Worm (Caenorhabditis elegans) whole organism, dauer: ENCODE results near the gene cwn-1.

ENCODE experiments used
- unc-62 ChIP-seq: sonication (generic microtip); optimal IDR thresholded peaks from 2 replicates; lab custom pipeline; 2017; ENCODE audit warnings: missing biosample characterization, missing genetic modification reagents, missing genetic modification characterization

cwn-1 gene

DNA sequence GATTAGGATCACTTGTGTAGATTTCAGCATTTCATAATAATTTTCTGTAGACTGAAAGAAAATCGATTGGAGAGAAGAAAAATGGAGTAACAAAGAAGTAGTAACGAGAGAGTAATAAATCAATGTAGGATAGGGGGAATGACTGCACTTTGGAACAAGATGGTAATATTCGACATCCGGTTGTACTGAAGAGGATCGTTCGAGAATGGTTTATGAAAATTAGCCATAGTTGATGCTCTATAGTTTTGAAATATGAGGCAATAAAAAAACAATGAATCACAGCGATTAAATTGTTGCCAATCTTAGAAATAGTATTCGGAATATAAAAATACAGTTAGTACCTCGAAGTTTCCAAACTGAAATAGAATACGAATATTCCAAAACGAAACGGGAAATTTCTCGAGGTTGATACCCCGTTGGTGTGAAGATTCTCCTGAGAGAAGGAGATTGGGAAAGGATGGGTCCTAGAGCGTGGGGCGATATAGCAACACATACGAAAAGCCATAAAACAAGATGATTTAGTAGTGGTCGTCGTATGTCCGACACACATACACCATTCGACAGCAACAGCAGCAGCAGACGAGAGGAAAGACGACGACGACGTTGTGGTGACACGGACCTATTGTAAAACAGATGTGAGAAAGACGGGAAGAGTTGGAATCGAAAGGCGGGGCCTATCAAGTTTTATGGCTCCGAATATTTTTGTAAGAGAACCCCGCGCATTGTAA lies at the start of gene cwn-1:
Gene cwn-1 (minus strand): TSS at position 51 of the 728 bp plus-strand sequence.
- TF ChIP-seq unc-62 = no peak

DNA sequence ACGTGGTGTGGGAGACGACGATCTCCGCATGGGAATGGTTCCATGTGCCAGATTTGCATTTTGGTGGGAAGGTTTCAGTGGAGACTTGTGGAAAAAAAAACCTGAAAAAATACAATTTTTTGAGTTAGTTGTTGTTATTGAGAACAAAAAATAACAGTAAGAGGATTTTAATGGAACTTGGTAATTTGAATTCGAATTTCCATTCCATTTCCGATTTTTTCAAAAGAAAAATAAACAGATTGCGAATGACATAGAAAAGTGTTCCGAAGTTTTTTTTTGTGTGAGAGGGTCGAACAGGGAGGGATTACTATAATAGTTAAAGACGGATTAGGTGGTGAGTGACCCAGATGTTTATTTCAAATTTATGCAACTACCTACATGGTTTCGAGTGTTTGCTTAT lies 45.6 kb upstream of the cwn-1 start, which contains the start of gene T01D1.4:
Gene T01D1.4 (minus strand): TSS at position 101 of the 400 bp plus-strand sequence.
- TF ChIP-seq unc-62 = no peak

DNA sequence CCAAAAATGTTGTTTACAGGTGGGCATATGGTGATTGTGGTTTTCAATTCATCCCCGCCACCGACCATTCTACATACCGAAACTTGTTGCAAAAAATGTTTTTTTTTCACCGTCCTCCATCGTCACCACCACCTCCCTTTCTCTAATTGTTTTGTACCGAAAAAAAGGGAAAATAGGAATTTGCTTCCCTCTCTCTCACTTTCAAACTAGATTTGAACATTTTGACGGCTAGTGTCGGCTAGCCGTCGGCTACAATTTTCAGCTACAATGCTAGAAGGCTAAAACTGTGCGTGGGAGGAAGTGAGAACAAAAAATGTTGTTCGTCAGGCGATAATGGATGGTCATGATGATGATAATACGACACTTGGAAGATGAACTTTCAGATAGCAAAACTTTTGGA lies 44.7 kb upstream of the cwn-1 start:
- no peak for TF ChIP-seq unc-62

DNA sequence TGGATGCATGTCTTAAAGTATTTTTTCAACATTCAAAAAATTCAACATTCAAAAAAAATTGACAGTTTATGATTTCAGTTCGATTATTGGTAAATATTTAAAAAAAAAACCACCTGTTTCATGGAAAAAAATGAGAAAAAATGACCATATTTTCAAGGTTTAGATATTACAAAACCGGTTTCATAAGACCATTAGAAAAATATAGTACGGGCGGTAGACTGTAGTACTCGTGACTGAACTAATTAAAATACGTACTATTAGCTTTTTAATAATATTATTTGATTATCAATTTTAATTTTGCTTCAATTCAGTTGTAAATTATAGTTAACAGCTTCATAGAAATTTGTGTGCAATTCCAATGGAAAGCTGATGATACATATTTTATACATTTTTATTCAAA lies 43.2 kb upstream of the cwn-1 start:
- TF ChIP-seq unc-62 = no peak

DNA sequence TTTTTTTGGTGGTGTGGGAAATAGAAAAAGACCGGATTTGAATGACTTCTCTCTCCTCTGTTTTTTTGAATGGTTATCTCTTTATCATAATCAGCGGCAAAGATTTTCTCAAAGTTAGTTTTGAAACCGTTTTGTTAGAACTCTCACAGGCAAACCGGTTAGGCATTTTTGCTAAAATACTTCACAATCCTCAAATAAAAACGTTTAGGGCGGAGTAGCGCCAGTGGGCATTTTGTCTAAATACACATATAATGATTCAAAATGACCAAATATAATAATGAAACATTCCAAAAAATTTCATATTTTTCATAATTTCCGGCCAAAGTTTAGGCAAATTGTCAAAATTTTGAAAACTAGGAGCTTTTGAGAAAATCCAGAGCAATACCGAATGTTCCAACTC lies 42.5 kb upstream of the cwn-1 start, which contains the start of gene T01D1.3:
Gene T01D1.3 (minus strand): TSS at position 101 of the 400 bp plus-strand sequence.
- no peak for TF ChIP-seq unc-62

DNA sequence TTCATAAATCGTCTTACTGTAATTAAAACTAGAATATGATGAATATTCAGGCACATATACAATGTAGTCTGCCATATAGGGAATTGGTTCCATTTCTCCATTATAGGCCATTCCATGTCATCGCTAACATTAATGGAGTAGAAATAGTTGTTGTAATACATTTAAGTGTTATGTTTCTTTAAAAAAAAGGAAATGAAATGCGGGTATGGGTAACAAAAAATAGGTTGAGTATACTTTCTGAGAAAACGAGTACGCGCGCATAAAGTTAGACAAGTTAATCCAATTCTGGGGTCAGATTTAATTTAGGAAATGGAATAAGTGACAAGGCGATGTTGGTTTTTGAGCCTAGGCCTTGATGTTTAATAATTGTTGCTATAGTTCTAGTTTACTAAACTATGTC lies 40.3 kb upstream of the cwn-1 start, which contains the start of gene T01D1.7:
Gene T01D1.7 (minus strand): TSS at position 101 of the 400 bp plus-strand sequence.
- TF ChIP-seq unc-62 = no peak

DNA sequence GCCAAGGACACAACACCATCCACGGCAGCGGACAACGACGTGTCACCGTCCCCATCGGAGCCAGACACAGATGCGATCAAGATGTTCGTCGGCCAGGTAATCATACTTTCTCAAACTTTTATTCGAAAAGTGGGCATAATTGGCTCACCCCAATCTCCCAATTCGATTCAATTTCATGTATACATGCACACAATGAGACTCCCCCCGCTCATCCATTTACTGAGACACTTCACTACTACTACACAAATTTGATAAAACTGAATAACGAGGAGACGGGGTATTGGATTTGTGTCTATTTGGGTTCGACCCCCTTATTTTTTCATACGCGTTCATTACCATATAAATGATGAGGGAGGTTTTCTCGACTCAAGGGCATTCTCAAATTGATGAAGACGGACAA lies 29.8 kb upstream of the cwn-1 start:
- TF ChIP-seq unc-62 = no peak

DNA sequence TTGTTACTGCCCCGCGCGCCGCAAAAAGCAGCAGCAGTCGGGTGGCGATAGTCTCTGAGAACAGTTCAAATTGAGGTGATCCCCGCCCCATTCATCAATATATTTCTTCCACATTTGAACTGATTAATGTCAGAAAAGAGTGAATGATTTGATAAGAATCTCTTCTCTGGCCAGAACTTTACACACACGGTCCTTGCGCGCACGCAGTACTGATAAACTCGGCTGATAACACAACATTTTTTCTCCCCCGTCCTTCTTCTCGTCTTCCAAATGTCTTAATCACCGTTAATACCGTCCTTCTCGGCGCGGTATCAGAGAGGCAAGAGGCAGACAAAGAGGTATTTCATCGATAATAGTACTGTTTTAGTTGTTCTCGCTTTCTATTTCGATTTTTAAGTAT lies 28.8 kb upstream of the cwn-1 start, which contains the start of gene etr-1:
Gene etr-1 (plus strand): TSS at position 193 of the 400 bp plus-strand sequence.
- TF ChIP-seq unc-62 = no peak

DNA sequence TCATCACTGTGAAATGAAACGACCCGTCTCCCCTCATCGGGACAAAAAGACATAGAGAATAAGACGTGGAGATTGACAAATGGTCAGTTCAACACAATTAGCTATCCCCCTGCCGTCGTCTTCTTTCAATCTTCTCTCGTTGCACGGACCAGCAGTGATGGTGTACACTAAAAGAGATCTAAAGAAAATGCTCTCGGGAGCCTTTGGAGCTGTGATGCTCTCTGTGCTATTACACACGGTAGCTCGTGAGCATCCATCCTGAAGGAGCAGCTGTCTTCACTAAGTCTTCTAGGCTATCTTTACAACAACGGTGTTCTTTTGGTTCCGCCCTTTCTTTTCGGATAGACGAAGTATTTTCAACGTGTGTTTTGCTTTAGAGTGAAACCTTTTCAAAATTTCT lies 27.9 kb upstream of the cwn-1 start:
- no peak for TF ChIP-seq unc-62

DNA sequence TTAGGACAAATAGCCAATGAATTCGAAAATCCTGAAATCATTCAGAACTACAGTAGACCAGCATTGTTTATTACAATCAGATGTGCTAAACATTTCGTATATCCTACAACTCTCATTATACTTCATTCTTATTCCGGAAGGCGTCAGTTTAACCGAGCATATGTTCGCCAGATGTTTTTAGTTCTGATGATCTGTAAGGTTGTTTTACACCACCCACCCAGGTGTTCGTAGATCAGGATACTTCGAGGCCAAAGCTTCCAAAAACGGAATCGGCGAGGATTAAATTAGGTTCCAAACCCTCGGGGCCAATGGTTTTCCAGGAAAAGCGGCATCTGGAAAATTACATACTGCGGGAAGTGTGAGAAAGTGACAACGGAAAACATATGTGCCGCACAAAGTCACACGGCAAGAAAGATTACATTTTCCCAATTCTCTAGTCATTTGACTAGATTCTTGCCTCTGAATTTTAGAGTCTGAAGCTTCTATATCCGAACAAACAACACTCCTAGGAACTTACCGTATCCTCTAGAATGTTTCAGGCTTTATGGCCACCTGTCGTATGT lies 27.2 kb upstream of the cwn-1 start:
- no peak for TF ChIP-seq unc-62

DNA sequence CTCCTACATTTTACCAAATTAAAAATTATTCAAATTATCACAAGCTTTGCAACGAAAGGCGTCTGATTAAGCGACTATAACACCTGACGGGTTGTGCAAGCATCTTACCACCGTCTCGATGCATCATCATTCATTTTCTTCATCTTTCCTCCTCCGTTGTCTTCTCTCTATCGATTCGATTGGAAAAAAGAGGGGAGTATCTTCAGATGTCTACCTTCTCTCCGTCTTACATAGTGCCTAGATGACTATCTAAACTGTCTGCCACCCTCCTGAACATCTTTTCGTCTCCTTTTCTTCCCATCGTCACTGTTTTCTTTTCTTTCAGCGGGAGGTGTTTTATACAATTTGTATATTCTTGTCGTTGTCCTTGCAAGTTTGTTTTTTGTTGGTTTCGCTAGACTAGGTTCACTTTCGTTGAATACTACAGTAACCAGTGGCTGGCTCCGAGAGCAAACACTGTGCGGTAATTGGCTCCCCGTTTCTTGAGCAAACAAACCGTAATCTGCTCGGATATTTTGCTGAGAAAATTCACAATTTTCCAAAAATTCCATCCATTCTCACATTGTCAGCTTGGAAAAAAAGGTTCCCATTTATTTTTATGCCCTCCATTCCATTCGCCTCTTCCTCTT lies 26.0 kb upstream of the cwn-1 start:
- TF ChIP-seq unc-62 = no peak

DNA sequence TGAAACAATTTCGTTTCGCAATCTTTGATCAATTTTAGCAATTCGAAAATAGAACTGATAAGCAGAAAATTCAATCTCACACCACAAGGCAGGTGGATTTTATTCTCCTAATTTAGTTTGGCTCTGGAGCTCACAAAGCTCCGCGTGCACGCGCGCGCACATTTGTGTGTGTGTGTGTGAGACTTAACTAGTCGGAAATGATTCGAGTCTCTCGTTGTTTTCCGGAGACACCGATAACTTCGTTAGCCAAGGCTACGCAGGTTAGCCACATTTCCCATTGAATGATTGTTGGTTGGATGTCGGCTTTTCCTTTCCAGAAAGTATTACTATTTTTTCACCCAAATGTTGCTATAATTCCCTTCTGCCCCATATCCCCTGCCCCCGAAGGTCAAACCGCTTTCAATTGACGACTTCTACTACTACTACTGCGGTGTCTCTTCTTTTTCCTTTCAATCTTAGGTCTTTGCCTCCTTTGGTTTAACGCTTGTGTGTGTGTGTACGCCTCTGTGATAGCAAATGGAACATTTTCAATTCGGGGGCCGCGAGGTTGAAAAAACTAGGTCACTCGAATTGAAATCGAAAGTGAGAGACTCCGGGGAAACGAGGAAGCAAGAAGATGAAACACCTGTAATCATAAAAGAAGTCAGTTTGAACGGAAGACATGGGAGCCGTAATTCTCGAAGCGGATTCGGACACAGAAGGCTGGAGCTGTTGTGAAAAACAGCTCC lies 24.8 kb upstream of the cwn-1 start:
- no peak for TF ChIP-seq unc-62

DNA sequence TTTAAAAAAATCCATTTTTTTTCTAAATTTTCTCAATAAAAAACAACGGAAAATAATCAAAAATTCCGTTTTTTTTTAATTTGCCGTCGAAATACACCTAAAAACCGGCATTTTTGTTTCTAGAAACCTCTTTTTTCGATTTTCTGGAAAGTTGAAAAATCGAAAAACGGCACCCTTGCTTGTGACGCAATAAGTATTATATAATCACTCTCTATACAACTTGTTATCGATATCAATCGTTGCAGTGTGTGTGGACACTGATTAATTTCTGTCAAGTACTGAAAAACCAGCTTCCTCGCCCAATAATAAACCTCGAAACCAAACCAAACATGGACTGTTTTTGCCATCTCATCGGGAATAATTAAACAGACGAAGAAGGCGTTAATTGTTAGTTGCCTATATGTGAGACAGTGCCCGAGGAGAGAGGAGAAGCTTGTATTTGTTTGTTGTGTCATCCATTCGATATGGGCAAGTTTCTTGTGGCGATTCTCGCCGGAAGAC lies 23.7 kb upstream of the cwn-1 start:
- no peak for TF ChIP-seq unc-62

DNA sequence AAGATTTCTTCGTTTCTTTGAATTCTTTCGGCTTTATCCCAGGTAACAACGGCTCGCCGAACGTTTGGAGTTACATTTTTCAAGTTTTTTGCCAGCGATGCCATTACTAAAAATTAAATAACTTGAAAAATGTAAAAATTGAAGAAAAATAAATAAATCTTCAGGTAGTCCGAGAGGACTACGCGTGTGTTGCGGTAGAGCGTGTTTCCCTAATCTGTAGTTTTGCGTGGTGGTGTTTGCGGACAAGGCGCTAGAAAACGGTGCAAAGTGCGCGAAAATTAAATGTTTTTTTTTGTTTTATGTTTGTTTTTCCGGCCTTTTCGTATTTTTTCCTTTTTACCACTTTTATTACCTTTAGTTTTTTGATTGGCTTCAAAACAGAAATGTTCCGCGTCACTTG lies 22.5 kb upstream of the cwn-1 start, which contains the start of gene mrpl-28:
Gene mrpl-28 (minus strand): TSS at position 106 of the 400 bp plus-strand sequence.
- no peak for TF ChIP-seq unc-62

DNA sequence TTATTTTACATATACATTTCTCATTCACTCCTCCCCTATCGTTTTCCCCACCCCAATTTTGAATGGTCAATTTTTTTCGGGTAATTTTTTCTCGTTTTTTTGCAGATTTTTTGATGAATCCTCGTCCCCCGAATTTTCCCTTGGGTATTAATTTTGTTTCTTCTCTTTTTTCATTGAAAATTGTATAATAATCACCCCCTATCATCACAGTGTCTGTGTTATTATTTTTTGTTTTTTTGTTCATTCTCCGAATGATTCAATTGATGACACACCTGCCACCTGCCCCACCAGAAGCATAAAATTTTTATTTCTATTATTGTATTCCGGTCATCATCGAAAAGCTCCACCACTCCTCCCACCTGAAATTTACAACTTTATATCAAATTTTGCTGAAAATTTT lies 18.9 kb upstream of the cwn-1 start, which contains the start of gene T25D3.3:
Gene T25D3.3 (plus strand): TSS at position 301 of the 400 bp plus-strand sequence.
- TF ChIP-seq unc-62 = no peak

DNA sequence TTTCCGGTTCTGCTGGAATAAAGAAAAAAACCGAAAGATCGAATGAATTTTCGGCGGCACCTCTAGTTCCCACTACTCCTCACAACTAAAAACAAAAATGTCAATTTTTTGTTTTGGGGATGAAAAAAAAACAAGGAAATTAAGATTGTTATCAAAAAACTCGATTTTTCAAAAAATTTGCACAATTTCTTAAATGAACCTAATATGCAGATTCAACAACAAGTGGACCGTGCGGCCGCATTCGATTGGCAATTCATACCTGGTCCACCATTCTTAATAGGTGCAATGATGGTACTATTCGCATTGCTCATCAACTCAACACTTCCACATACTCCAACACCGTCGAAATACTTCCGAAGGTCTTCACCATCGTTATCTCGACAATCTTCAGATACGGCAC lies 18.1 kb upstream of the cwn-1 start:
- no peak for TF ChIP-seq unc-62

DNA sequence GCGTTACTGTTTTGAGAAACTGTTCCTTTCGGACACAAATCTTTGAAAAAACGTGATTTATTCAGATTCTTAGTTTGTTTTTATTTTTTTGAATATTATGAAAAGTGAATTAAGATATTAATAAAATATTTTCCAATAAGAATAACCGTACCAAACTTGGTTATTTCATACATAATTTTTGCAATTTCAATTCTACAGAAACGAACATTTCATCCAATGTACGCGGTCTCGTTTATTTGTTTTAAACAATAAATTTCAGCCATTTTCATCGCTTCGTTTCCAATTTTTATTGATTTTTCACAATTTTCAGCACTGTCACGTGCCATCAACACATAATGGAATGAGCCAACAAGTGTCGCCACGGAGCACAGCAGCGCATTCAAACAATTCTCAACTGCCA lies 13.5 kb upstream of the cwn-1 start, which contains the start of gene T25D3.4:
Gene T25D3.4 (plus strand): TSS at position 301 of the 400 bp plus-strand sequence.
- TF ChIP-seq unc-62 = no peak
